Worm (Caenorhabditis elegans): ENCODE results near the gene prp-8.
A peak's percentile ranks its signal among the peaks of the same experiment; 100 is the strongest.

The prp-8 gene

DNA sequence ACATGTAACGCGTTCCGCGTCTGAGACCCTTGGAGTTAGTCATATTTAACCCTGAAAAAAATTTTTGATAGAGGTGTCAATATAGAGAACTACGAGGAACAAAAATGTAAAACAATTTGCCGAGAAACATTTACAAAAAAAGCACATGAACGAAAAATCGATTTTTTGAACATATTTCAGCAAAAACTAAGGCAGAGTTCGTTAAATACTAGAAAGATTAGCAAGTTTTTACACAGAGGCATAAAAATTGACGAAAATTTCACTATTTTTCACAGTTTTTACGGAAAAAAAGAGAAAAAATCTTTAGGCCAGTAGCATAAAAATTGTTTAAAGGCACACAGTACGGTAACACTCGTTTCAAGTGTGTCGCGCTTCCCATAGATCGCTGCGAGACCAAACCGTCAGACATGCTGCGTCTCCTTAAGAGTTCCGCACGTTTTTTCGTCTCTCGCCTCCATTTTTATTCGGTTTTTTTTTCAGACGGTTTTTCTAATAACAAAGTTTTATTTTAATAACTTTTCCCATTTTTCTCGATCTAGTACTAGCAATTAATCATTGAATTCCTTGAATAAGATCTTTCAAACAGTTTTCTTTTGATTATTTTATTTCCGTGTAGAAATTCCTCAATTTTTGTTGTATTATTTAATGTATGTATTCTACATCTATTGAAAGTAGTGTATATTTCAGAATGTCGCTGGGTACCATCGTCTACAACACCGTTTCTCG, 33.8 kb upstream of the prp-8 start, which contains the start of the genes rpl-21 and C14B9.10 (continued):
- TF ChIP-seq ceh-100 (GFP tag; IDR thresholded peaks at IDR 0.05): peak; percentile 52; the same call in 1 of the 2 replicates
- peak; percentile 91 for TF ChIP-seq hmg-1.2 (GFP tag; IDR thresholded peaks at IDR 0.05)
- TF ChIP-seq ceh-27 (GFP tag; optimal IDR thresholded peaks at IDR 0.05): peak; percentile 79
- peak; percentile 3 for TF ChIP-seq B0261.1 (tag; optimal IDR thresholded peaks at IDR 0.05)
- peak; percentile 53 for TF ChIP-seq madf-8 (GFP tag; conservative IDR thresholded peaks at IDR 0.05)
- TF ChIP-seq F33H1.4 (GFP tag; IDR thresholded peaks at IDR 0.05): peak; percentile 98
- peak; percentile 30 for TF ChIP-seq dpl-1 (GFP tag; optimal IDR thresholded peaks at IDR 0.05)
- peak; percentile 25; the same call in 1 of the 2 replicates for TF ChIP-seq C17E4.6 (GFP tag; IDR thresholded peaks at IDR 0.05)
- TF ChIP-seq mxl-1 (tag; optimal IDR thresholded peaks at IDR 0.05): no peak
- peak; percentile 92 for TF ChIP-seq madf-6 (GFP tag; IDR thresholded peaks at IDR 0.05)
- peak; percentile 83 for TF ChIP-seq F23B12.7 (tag; optimal IDR thresholded peaks at IDR 0.05; ENCODE audit: insufficient read depth)
- peak; percentile 74 for TF ChIP-seq nfyb-1 (GFP tag; IDR thresholded peaks at IDR 0.05)
- peak in 1 of 2 experiments; percentile 59 for TF ChIP-seq let-607 (tag; optimal IDR thresholded peaks at IDR 0.05)
- TF ChIP-seq lir-1 (GFP tag; conservative IDR thresholded peaks at IDR 0.05): peak; percentile 20; the same call in 1 of the 2 replicates
- peak; percentile 60 for TF ChIP-seq xnd-1 (tag; optimal IDR thresholded peaks at IDR 0.05)
- no peak for TF ChIP-seq nfya-1 (tag; optimal IDR thresholded peaks at IDR 0.05; ENCODE audit: borderline replicate concordance, insufficient read depth)
- peak; percentile 80 for TF ChIP-seq lin-54 (GFP tag; optimal IDR thresholded peaks at IDR 0.05)
- TF ChIP-seq F49E8.2 (tag; optimal IDR thresholded peaks at IDR 0.05; ENCODE audit: insufficient read depth): peak; percentile 82
- TF ChIP-seq ceh-91 (GFP tag; IDR thresholded peaks at IDR 0.05): peak; percentile 88
- TF ChIP-seq pha-4 (tag; optimal IDR thresholded peaks at IDR 0.05): peak; percentile 76
- peak; percentile 36 for TF ChIP-seq nhr-80 (tag; optimal IDR thresholded peaks at IDR 0.05)
- TF ChIP-seq F39B2.1 (GFP tag; IDR thresholded peaks at IDR 0.05): no peak
- peak; percentile 82 for TF ChIP-seq tlf-1 (GFP tag; optimal IDR thresholded peaks at IDR 0.05)
- peak; percentile 66; the same call in 1 of the 2 replicates for TF ChIP-seq ekl-4 (GFP tag; IDR thresholded peaks at IDR 0.05)
- no peak for TF ChIP-seq ceh-58 (GFP tag; IDR thresholded peaks at IDR 0.05)
- peak; percentile 80 for TF ChIP-seq dox-1 (GFP tag; IDR thresholded peaks at IDR 0.05)
- TF ChIP-seq madf-3 (GFP tag; IDR thresholded peaks at IDR 0.05): peak; percentile 89
- peak; percentile 26 for TF ChIP-seq madf-10 (tag; optimal IDR thresholded peaks at IDR 0.05)
- TF ChIP-seq him-1 (tag; optimal IDR thresholded peaks at IDR 0.05): peak; percentile 65
- peak; percentile 52; the same call in 1 of the 2 replicates for TF ChIP-seq Y53G8AR.9 (GFP tag; conservative IDR thresholded peaks at IDR 0.05)

DNA sequence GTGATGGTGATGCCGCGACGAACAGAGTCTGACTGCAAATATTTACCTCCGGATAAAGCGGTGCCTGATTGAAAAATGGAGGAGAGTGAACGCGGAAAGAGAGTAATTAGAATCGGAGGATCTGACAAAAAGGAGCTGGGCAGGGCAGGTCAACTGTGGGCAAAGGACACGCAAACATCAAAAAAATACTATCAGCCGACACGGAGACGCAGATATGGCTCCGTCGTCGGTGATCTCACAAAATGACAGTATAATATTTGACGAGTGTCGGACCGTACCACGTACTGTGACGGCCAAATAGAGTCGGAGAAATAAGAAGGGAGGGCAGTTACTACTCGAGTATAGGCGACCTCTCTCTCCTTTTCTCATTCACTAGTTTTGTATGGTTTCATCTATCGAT, 31.7 kb upstream of the prp-8 start:
- no peak for TF ChIP-seq xnd-1 (tag; optimal IDR thresholded peaks at IDR 0.05)
- TF ChIP-seq snpc-1.3 (tag; optimal IDR thresholded peaks at IDR 0.05; ENCODE audit: insufficient read depth): no peak
- 0 out of 2 replicates have a peak, but pooled peaks have one; percentile 9 for TF ChIP-seq zfh-2 (GFP tag; conservative IDR thresholded peaks at IDR 0.05)
- no peak for TF ChIP-seq unc-130 (GFP tag; optimal IDR thresholded peaks at IDR 0.05)
- no peak for TF ChIP-seq B0035.1 (tag; optimal IDR thresholded peaks at IDR 0.05)
- peak; percentile 39; the same call in 1 of the 2 replicates for TF ChIP-seq nfyb-1 (GFP tag; IDR thresholded peaks at IDR 0.05)
- TF ChIP-seq athp-1 (tag; optimal IDR thresholded peaks at IDR 0.05): no peak
- TF ChIP-seq ztf-3 (GFP tag; optimal IDR thresholded peaks at IDR 0.05): no peak

Data from whole organism, young adult.